Worm (Caenorhabditis elegans) whole organism, L4/young adult: ENCODE results near the gene gtl-1.
"Not testable (repeated sequence)": the region's sequence is repeated elsewhere in the genome, so short reads cannot be mapped to it uniquely, and the experiment has no call there.

Experiments
- W03F9.2 ChIP-seq: fragments of 150-350 bp; optimal IDR thresholded peaks from 2 replicates; lab custom pipeline; 2014; ENCODE audit warnings: missing biosample characterization, missing genetic modification characterization
- dao-5 ChIP-seq: sonication (generic microtip); optimal IDR thresholded peaks from 2 replicates; lab custom pipeline; 2016; ENCODE audit warnings: missing genotype, missing genetic modification characterization, moderate library complexity, missing compliant biosample characterization
- him-1 ChIP-seq: sonication (generic microtip); optimal IDR thresholded peaks from 2 replicates; lab custom pipeline; 2016; ENCODE audit warnings: missing genotype, missing genetic modification reagents, missing genetic modification characterization, missing compliant biosample characterization

Gene gtl-1

ce11 chrIV:11226545-11226944, 32.8 kb downstream of the gtl-1 start:
- TF ChIP-seq dao-5 (tag; lab: Kevin White, UChicago): no peak
- TF ChIP-seq him-1 (tag; lab: Kevin White, UChicago): no peak
- no peak for TF ChIP-seq W03F9.2 (tag; lab: Kevin White, UChicago)

- TF ChIP-seq W03F9.2 (tag; lab: Kevin White, UChicago): no peak
- no peak for TF ChIP-seq him-1 (tag; lab: Kevin White, UChicago)
- no peak for TF ChIP-seq dao-5 (tag; lab: Kevin White, UChicago)
Observed at ce11 chrIV:11225206-11225605, 34.1 kb downstream of the gtl-1 start, which contains the start of gene col-125. col-125 (plus strand) TSS chrIV:11225506.

DNA sequence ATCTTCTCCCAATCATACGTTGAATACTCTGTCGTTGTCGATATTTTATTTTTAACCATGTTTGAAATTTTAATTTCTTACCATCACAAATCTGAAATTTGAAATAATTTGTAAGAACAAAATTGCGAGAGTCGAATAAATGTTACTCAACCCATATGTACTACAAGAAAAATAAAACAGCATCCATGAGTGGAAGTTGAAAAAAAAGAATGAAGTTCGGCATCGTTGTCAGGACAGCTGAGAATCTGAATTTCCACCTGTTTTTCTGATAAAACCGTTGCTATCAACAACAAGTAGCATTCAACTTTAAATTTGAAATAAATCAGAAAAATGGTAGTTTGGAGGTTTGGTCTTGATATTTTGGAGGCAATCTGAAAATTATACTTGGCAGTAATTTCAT, 35.5 kb downstream of the gtl-1 start, which contains the start of gene C29F4.3:
TSS of gene C29F4.3 (minus strand) at position 101 of the 400 bp plus-strand sequence.
- no peak for TF ChIP-seq W03F9.2 (tag; lab: Kevin White, UChicago)
- TF ChIP-seq him-1 (tag; lab: Kevin White, UChicago): no peak
- TF ChIP-seq dao-5 (tag; lab: Kevin White, UChicago): no peak

DNA sequence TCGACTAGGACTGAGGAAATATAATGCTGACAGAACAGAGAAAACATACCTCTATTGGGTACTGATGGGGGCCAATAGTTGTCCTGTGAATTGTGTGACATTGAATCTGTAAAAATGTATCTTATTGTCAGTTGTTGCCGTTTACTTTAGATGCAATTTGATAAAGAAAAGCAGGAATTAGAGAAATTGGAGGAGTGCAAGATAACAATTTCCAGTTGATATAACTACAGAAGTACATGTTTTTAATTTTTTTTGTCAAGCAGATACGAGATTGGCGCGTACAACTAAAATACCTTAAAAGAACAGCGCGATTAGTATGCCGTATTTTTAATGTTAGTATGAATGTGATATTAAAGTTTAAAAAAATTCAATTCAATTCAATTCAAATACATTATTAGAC, 41.3 kb downstream of the gtl-1 start, which contains the start of gene zip-6:
TSS of gene zip-6 (minus strand) at position 101 of the 400 bp plus-strand sequence.
- TF ChIP-seq him-1 (tag; lab: Kevin White, UChicago) (no peak), W03F9.2 (tag; lab: Kevin White, UChicago) (no peak), dao-5 (tag; lab: Kevin White, UChicago) (no peak)

ce11 chrIV:11212978-11213377, 46.4 kb downstream of the gtl-1 start:
- TF ChIP-seq W03F9.2 (tag; lab: Kevin White, UChicago) (no peak), him-1 (tag; lab: Kevin White, UChicago) (no peak), dao-5 (tag; lab: Kevin White, UChicago) (no peak)

DNA sequence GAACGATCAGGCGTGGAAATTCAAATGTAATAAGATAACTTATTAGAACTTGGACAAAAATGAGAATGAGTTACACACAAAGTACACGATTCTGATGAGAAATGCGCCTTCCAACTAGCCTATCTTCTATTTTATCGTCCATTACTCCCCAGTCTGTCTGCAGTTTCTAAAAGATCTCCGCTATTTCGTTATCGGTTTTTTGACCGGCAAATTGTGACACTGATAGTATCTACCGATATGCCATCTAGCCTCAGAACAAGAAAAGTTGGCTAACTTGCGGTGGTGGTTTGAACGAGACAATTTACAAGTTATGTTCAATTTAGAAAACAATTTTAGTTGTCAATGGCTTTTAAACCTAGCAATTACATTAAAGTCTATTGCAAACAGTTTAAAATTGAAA, 47.8 kb downstream of the gtl-1 start:
- no peak for TF ChIP-seq dao-5 (tag; lab: Kevin White, UChicago)
- no peak for TF ChIP-seq him-1 (tag; lab: Kevin White, UChicago)
- no peak for TF ChIP-seq W03F9.2 (tag; lab: Kevin White, UChicago)

DNA sequence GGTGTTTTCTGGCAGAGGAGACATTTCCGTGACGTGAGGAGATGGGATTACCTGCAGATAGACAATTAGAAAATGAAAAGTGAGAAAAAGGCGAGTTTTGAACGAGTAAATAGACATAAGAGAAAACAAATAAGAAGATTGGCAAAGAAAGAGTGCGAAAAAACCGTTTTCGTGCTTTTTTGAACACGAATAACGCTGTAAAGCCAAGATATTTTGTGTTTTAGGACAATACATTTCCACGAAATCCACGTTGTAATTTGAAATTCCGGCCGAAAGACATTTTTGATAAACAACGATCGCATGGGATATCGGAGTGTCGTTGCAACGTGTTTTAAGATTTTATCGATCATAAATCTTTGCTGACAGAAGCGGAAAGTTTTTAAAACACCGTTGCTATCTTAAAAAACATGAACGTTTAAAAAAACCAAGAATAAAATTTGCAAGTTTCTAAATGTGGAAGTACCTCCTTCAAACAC, 48.5 kb downstream of the gtl-1 start, which contains the start of gene adk-1:
TSS of gene adk-1 (minus strand) at position 51 of the 476 bp plus-strand sequence.
- no peak for TF ChIP-seq dao-5 (tag; lab: Kevin White, UChicago)
- no peak for TF ChIP-seq W03F9.2 (tag; lab: Kevin White, UChicago)
- no peak for TF ChIP-seq him-1 (tag; lab: Kevin White, UChicago)

ce11 chrIV:11207186-11207585, 52.1 kb downstream of the gtl-1 start, which contains the start of gene R07H5.9:
R07H5.9 (plus strand) TSS chrIV:11207486.
- TF ChIP-seq W03F9.2 (tag; lab: Kevin White, UChicago) (no peak), dao-5 (tag; lab: Kevin White, UChicago) (no peak), him-1 (tag; lab: Kevin White, UChicago) (no peak)

DNA sequence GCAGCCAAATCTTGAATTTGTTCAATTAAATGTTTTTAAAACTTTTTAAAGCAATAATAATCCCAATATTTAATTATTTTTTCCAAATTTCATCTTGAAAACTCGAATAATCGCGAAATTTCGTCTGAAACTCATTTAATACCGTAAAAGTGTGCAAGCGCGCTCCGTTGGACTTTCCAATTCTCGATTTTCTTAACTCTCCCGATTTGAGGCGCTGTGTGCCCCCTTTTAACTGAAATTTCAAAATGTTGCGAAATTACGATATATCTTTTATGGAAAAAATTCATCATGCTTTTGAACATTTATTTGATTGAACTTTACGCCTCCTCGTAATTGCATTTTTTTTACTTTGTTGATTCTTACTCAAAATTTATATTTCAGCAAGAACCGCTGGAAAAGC, 56.9 kb downstream of the gtl-1 start, which contains the start of gene R07H5.11:
TSS of gene R07H5.11 (plus strand) at position 380 of the 400 bp plus-strand sequence.
- not testable (repeated sequence) for TF ChIP-seq W03F9.2, him-1, dao-5 (tag; lab: Kevin White, UChicago)

ce11 chrIV:11198983-11199382, 60.4 kb downstream of the gtl-1 start, which contains the start of gene R07H5.16:
R07H5.16 (plus strand) TSS chrIV:11199330.
- not testable (repeated sequence) for TF ChIP-seq him-1, W03F9.2, dao-5 (tag; lab: Kevin White, UChicago)
